Worm (Caenorhabditis elegans) whole organism, L4 larva: ENCODE results near the gene C54E10.7.

Source experiments
- F26F4.8 ChIP-seq: fragments of 200-800 bp; sonication (Bioruptor generic); conservative IDR thresholded peaks from 2 replicates; pipeline ENCODE4 v1.3.6; 2022; ENCODE audit warnings: missing genetic modification characterization, missing compliant biosample characterization
- Y5F2A.4 ChIP-seq: fragments of 200-800 bp; sonication (Bioruptor generic); optimal IDR thresholded peaks from 2 replicates; lab custom pipeline; 2018; ENCODE audit warnings: mild to moderate bottlenecking, missing genetic modification characterization, missing compliant biosample characterization
- ceh-82 ChIP-seq: sonication (generic microtip); optimal IDR thresholded peaks from 2 replicates; lab custom pipeline; 2017; ENCODE audit warnings: missing biosample characterization, missing genetic modification characterization
- dpl-1 ChIP-seq: fragments of 150-350 bp; optimal IDR thresholded peaks from 2 replicates; lab custom pipeline; 2014; ENCODE audit warnings: missing biosample characterization, missing genetic modification reagents, missing genetic modification characterization
- fkh-10 ChIP-seq: fragments of 150-350 bp; optimal IDR thresholded peaks from 2 replicates; lab custom pipeline; 2014; ENCODE audit warnings: missing biosample characterization, missing genetic modification reagents, missing genetic modification characterization
- lin-29 ChIP-seq: fragments of 200-800 bp; sonication (Bioruptor generic); IDR thresholded peaks from 2 replicates; pipeline ENCODE4 v1.3.6; 2022; ENCODE audit warnings: missing genetic modification reagents, missing genetic modification characterization, missing compliant biosample characterization
- lsy-2 ChIP-seq, 2 experiments: fragments of 150-350 bp in 1 of 2; sonication (generic microtip) in 1 of 2; optimal IDR thresholded peaks; 2 replicates each; lab custom pipeline; 2014 to 2017; ENCODE audit warnings: missing biosample characterization in 2 of 2, missing genetic modification characterization in 2 of 2
- madf-9 ChIP-seq: fragments of 200-800 bp; sonication (Bioruptor generic); conservative IDR thresholded peaks from 2 replicates; pipeline ENCODE4 v1.3.6; 2022; ENCODE audit warnings: missing genetic modification reagents, missing genetic modification characterization, missing compliant biosample characterization
- mxl-2 ChIP-seq: fragments of 200-800 bp; sonication (Bioruptor generic); conservative IDR thresholded peaks from 2 replicates; pipeline ENCODE4 v1.3.6; 2022; ENCODE audit warnings: missing genetic modification reagents, missing genetic modification characterization, missing compliant biosample characterization
- nhr-11 ChIP-seq: fragments of 150-350 bp; optimal IDR thresholded peaks from 2 replicates; lab custom pipeline; 2014; ENCODE audit warnings: missing biosample characterization, missing genetic modification characterization
- nhr-28 ChIP-seq: fragments of 150-350 bp; optimal IDR thresholded peaks from 2 replicates; lab custom pipeline; 2014; ENCODE audit warnings: missing biosample characterization, missing genetic modification characterization
- rbr-2 ChIP-seq: sonication (generic microtip); optimal IDR thresholded peaks from 2 replicates; lab custom pipeline; 2016; ENCODE audit warnings: missing genotype, missing genetic modification characterization, missing compliant biosample characterization
- skn-1 ChIP-seq: fragments of 150-350 bp; optimal IDR thresholded peaks from 2 replicates; lab custom pipeline; 2014; ENCODE audit warnings: missing biosample characterization, missing genetic modification characterization

DNA sequence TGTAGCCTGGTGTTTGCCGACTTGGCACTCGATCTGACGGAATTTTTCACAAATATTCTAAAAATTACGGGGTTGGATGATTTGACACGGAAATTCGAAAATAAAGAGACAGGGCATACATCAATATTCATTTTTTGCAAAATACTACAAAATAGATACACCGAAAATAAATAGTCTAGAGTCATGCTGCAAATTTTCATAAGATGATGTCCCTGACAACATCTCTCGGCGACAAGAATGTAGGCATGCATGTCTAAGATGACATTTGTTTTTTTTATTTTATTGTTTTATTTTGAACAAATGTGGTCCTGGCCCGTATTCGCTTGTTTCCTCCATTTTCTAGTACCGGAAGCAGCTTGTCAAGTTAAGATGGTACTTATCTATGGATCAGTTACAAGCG lies 40.1 kb upstream of the C54E10.7 start, which contains the start of gene clec-256:
- TF ChIP-seq fkh-10 (GFP tag; lab: Kevin White, UChicago) (no peak), F26F4.8 (GFP tag; lab: Robert Waterston, UW) (no peak), Y5F2A.4 (no peak), skn-1 (tag; lab: Kevin White, UChicago) (no peak), ceh-82 (tag; lab: Kevin White, UChicago) (no peak), nhr-28 (tag; lab: Kevin White, UChicago) (no peak), nhr-11 (tag; lab: Kevin White, UChicago) (no peak), rbr-2 (tag; lab: Kevin White, UChicago) (no peak), lin-29 (GFP tag; lab: Robert Waterston, UW) (no peak), mxl-2 (GFP tag; lab: Robert Waterston, UW) (no peak), madf-9 (no peak), lsy-2 (tag; optimal IDR thresholded peaks at IDR 0.05; lab: Kevin White, UChicago) (no peak), dpl-1 (no peak)
